Worm (Caenorhabditis elegans) whole organism, late embryonic: Measurements from ENCODE around the gene ubh-1.

Experiments used
- C08G9.2 ChIP-seq: sonication (generic microtip); optimal IDR thresholded peaks from 2 replicates; lab custom pipeline; 2016; ENCODE audit warnings: mild to moderate bottlenecking, missing genetic modification characterization, moderate library complexity, missing compliant biosample characterization
- F13H6.1 ChIP-seq: sonication (generic microtip); optimal IDR thresholded peaks from 2 replicates; lab custom pipeline; 2016; ENCODE audit warnings: missing genetic modification characterization, missing compliant biosample characterization
- K02D7.2 ChIP-seq: sonication (generic microtip); optimal IDR thresholded peaks from 2 replicates; lab custom pipeline; 2017; ENCODE audit warnings: mild to moderate bottlenecking, missing genetic modification characterization, missing compliant biosample characterization
- K09A11.1 ChIP-seq: sonication (generic microtip); optimal IDR thresholded peaks from 2 replicates; lab custom pipeline; 2017; ENCODE audit warnings: antibody characterized with exemption, mild to moderate bottlenecking, missing genetic modification characterization, missing compliant biosample characterization; ENCODE audit not compliant: insufficient read depth
- Y22D7AL.16 ChIP-seq: sonication (generic microtip); optimal IDR thresholded peaks from 2 replicates; lab custom pipeline; 2016; ENCODE audit warnings: missing genetic modification characterization, missing compliant biosample characterization
- ahr-1 ChIP-seq: sonication (generic microtip); optimal IDR thresholded peaks from 2 replicates; lab custom pipeline; 2016; ENCODE audit warnings: missing genetic modification characterization, missing compliant biosample characterization
- ceh-14 ChIP-seq: sonication (generic microtip); optimal IDR thresholded peaks from 2 replicates; lab custom pipeline; 2016; ENCODE audit warnings: missing genotype, missing genetic modification characterization, missing compliant biosample characterization
- ceh-2 ChIP-seq: sonication (generic microtip); optimal IDR thresholded peaks from 2 replicates; lab custom pipeline; 2016; ENCODE audit warnings: missing genotype, missing genetic modification characterization, missing compliant biosample characterization
- ceh-22 ChIP-seq: sonication (generic microtip); optimal IDR thresholded peaks from 2 replicates; lab custom pipeline; 2017; ENCODE audit warnings: missing biosample characterization, missing genetic modification characterization
- ceh-30 ChIP-seq: fragments of 150-350 bp; optimal IDR thresholded peaks from 2 replicates; lab custom pipeline; 2014; ENCODE audit warnings: missing biosample characterization, missing genetic modification characterization
- ceh-31 ChIP-seq: sonication (generic microtip); optimal IDR thresholded peaks from 2 replicates; lab custom pipeline; 2016; ENCODE audit warnings: missing genetic modification characterization, missing compliant biosample characterization
- ceh-34 ChIP-seq: sonication (generic microtip); optimal IDR thresholded peaks from 2 replicates; lab custom pipeline; 2016; ENCODE audit warnings: mild to moderate bottlenecking, missing genetic modification characterization, missing compliant biosample characterization
- ceh-45 ChIP-seq: fragments of 200-800 bp; sonication (Bioruptor generic); IDR thresholded peaks from 2 replicates; pipeline ENCODE4 v1.3.6; 2022; ENCODE audit warnings: missing genetic modification reagents, missing genetic modification characterization, missing compliant biosample characterization
- dmd-4 ChIP-seq: sonication (generic microtip); optimal IDR thresholded peaks from 2 replicates; lab custom pipeline; 2016; ENCODE audit warnings: borderline replicate concordance, missing genetic modification characterization, missing compliant biosample characterization
- dve-1 ChIP-seq: sonication (generic microtip); optimal IDR thresholded peaks from 2 replicates; lab custom pipeline; 2017; ENCODE audit warnings: antibody characterized with exemption, mild to moderate bottlenecking, missing genetic modification characterization, missing compliant biosample characterization
- elt-4 ChIP-seq: sonication (generic microtip); optimal IDR thresholded peaks from 2 replicates; lab custom pipeline; 2016; ENCODE audit warnings: missing genetic modification characterization, missing compliant biosample characterization
- eyg-1 ChIP-seq: sonication (generic microtip); optimal IDR thresholded peaks from 2 replicates; lab custom pipeline; 2016; ENCODE audit warnings: missing genotype, missing genetic modification characterization, missing compliant biosample characterization
- fkh-10 ChIP-seq: fragments of 150-350 bp; optimal IDR thresholded peaks from 2 replicates; lab custom pipeline; 2014; ENCODE audit warnings: missing biosample characterization, missing genetic modification reagents, missing genetic modification characterization
- gmeb-2 ChIP-seq: sonication (generic microtip); optimal IDR thresholded peaks from 2 replicates; lab custom pipeline; 2016; ENCODE audit warnings: missing genetic modification characterization, inconsistent platforms, missing compliant biosample characterization
- hlh-30 ChIP-seq: sonication (generic microtip); optimal IDR thresholded peaks from 2 replicates; lab custom pipeline; 2017; ENCODE audit warnings: antibody characterized with exemption, missing genetic modification characterization, missing compliant biosample characterization; ENCODE audit not compliant: insufficient read depth
- hlh-8 ChIP-seq: sonication (generic microtip); optimal IDR thresholded peaks from 2 replicates; lab custom pipeline; 2016; ENCODE audit warnings: missing genotype, missing genetic modification characterization, missing compliant biosample characterization
- mec-3 ChIP-seq: sonication (generic microtip); optimal IDR thresholded peaks from 2 replicates; lab custom pipeline; 2016; ENCODE audit warnings: borderline replicate concordance, missing genetic modification characterization, missing compliant biosample characterization
- nhr-11 ChIP-seq: fragments of 150-350 bp; optimal IDR thresholded peaks from 2 replicates; lab custom pipeline; 2014; ENCODE audit warnings: missing biosample characterization, missing genetic modification characterization
- nhr-232 ChIP-seq: sonication (generic microtip); optimal IDR thresholded peaks from 2 replicates; lab custom pipeline; 2016; ENCODE audit warnings: missing genetic modification characterization, missing compliant biosample characterization
- npax-4 ChIP-seq: sonication (generic microtip); optimal IDR thresholded peaks from 2 replicates; lab custom pipeline; 2016; ENCODE audit warnings: missing genetic modification characterization, missing compliant biosample characterization
- odd-2 ChIP-seq: sonication (generic microtip); optimal IDR thresholded peaks from 2 replicates; lab custom pipeline; 2017; ENCODE audit warnings: antibody characterized with exemption, mild to moderate bottlenecking, missing genetic modification characterization, missing compliant biosample characterization
- pat-9 ChIP-seq: fragments of 200-800 bp; sonication (Bioruptor generic); optimal IDR thresholded peaks from 2 replicates; lab custom pipeline; 2018; ENCODE audit warnings: mild to moderate bottlenecking, missing genetic modification characterization, moderate library complexity, missing compliant biosample characterization
- pax-1 ChIP-seq: fragments of 150-350 bp; optimal IDR thresholded peaks from 2 replicates; lab custom pipeline; 2014; ENCODE audit warnings: missing biosample characterization, missing genetic modification characterization
- pqm-1 ChIP-seq: sonication (generic microtip); optimal IDR thresholded peaks from 2 replicates; lab custom pipeline; 2016; ENCODE audit warnings: missing genetic modification characterization, missing compliant biosample characterization
- pros-1 ChIP-seq: fragments of 150-350 bp; optimal IDR thresholded peaks from 2 replicates; lab custom pipeline; 2014; ENCODE audit warnings: missing biosample characterization, missing genetic modification reagents, missing genetic modification characterization
- ref-2 ChIP-seq: sonication (generic microtip); optimal IDR thresholded peaks from 2 replicates; lab custom pipeline; 2016; ENCODE audit warnings: missing genetic modification characterization, missing compliant biosample characterization
- sdc-2 ChIP-seq: sonication (generic microtip); optimal IDR thresholded peaks from 2 replicates; lab custom pipeline; 2016; ENCODE audit warnings: missing genotype, missing genetic modification characterization, missing compliant biosample characterization
- syd-9 ChIP-seq: sonication (generic microtip); optimal IDR thresholded peaks from 2 replicates; lab custom pipeline; 2016; ENCODE audit warnings: mild to moderate bottlenecking, missing genetic modification characterization, moderate library complexity, missing compliant biosample characterization
- tbx-2 ChIP-seq: sonication (generic microtip); optimal IDR thresholded peaks from 2 replicates; lab custom pipeline; 2016; ENCODE audit warnings: missing genetic modification characterization, missing compliant biosample characterization
- tbx-7 ChIP-seq: sonication (generic microtip); optimal IDR thresholded peaks from 2 replicates; lab custom pipeline; 2016; ENCODE audit warnings: missing genotype, missing genetic modification characterization, missing compliant biosample characterization
- unc-3 ChIP-seq, 2 experiments: fragments of 200-800 bp in 1 of 2; sonication (Bioruptor generic) in 1 of 2; sonication (generic microtip) in 1 of 2; conservative IDR thresholded peaks in 1 of 2; optimal IDR thresholded peaks in 1 of 2; 2 replicates each; pipeline versions ENCODE4 v1.3.6 to Lab custom; 2016 to 2022; ENCODE audit warnings: missing compliant biosample characterization in 2 of 2, missing genetic modification characterization in 2 of 2, missing genetic modification reagents in 1 of 2
- unc-55 ChIP-seq: sonication (generic microtip); optimal IDR thresholded peaks from 2 replicates; lab custom pipeline; 2017; ENCODE audit warnings: missing biosample characterization, missing genetic modification reagents, missing genetic modification characterization
- zip-5 ChIP-seq: sonication (generic microtip); optimal IDR thresholded peaks from 2 replicates; lab custom pipeline; 2016; ENCODE audit warnings: missing genetic modification characterization, missing compliant biosample characterization
- ztf-16 ChIP-seq: sonication (generic microtip); optimal IDR thresholded peaks from 2 replicates; lab custom pipeline; 2017; ENCODE audit warnings: missing genetic modification characterization, missing compliant biosample characterization

The ubh-1 gene

ce11 chrV:6513356-6513755 lies 2.1 kb upstream of the ubh-1 start:
- TF ChIP-seq dve-1 (tag; lab: Kevin White, UChicago) (no peak), ztf-16 (tag; lab: Kevin White, UChicago) (no peak), dmd-4 (tag; lab: Kevin White, UChicago) (no peak), unc-55 (GFP tag; lab: Kevin White, UChicago) (no peak), ahr-1 (tag; lab: Kevin White, UChicago) (no peak), sdc-2 (no peak), ceh-31 (tag; lab: Kevin White, UChicago) (no peak), odd-2 (tag; lab: Kevin White, UChicago) (no peak), ceh-45 (GFP tag; lab: Robert Waterston, UW) (no peak), Y22D7AL.16 (tag; lab: Kevin White, UChicago) (no peak), ceh-2 (tag; lab: Kevin White, UChicago) (no peak)

- no peak for TF ChIP-seq ceh-14
- TF ChIP-seq ceh-45 (GFP tag; lab: Robert Waterston, UW), result no peak
- no peak for TF ChIP-seq ceh-31 (tag; lab: Kevin White, UChicago)
- no peak for TF ChIP-seq ceh-34
- no peak for TF ChIP-seq gmeb-2 (tag; lab: Kevin White, UChicago)
- no peak for TF ChIP-seq hlh-30 (tag; lab: Kevin White, UChicago)
- TF ChIP-seq sdc-2, result no peak
- TF ChIP-seq eyg-1 (tag; lab: Kevin White, UChicago), result no peak
Observed at ce11 chrV:6510622-6511021, 587 bp downstream of the ubh-1 start.

DNA sequence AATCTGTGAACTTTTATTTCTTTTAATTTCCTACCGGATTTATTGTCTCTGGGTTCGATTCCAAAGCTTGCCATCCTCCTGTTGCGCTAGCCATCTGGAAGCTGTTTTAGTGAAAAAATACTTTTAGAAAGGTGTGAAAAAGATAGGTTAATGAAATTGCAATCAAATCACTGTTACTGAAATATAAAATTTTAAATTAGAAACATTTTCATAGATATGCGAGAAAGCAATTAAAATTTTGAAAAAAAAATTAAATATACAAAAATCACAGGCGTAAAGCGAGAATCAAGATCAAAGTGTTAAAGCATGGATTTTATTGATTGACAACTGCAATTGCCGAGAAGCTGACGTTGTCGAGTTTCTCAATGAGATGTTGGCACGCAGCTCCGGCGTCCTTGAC lies 1.5 kb downstream of the ubh-1 start, which contains the start of gene ubh-2:
ubh-2 (minus strand) TSS at position 101 of the 400 bp plus-strand sequence.
- TF ChIP-seq unc-3 (GFP tag; conservative IDR thresholded peaks at IDR 0.05; lab: Robert Waterston, UW) (no peak), unc-3 (tag; optimal IDR thresholded peaks at IDR 0.05; lab: Kevin White, UChicago) (no peak), npax-4 (tag; lab: Kevin White, UChicago) (no peak), ceh-22 (tag; lab: Kevin White, UChicago) (no peak), tbx-2 (no peak), ztf-16 (tag; lab: Kevin White, UChicago) (no peak), pax-1 (tag; lab: Kevin White, UChicago) (no peak), unc-55 (GFP tag; lab: Kevin White, UChicago) (no peak), ahr-1 (tag; lab: Kevin White, UChicago) (no peak), ceh-14 (no peak), syd-9 (tag; lab: Kevin White, UChicago) (no peak), ceh-30 (tag; lab: Kevin White, UChicago) (no peak), F13H6.1 (tag; lab: Kevin White, UChicago) (no peak), K09A11.1 (no peak), hlh-8 (no peak), pqm-1 (no peak), pros-1 (tag; lab: Kevin White, UChicago) (no peak), tbx-7 (no peak), nhr-232 (no peak)

ce11 chrV:6508703-6509102 lies 2.5 kb downstream of the ubh-1 start, which contains the start of gene ubh-3:
Gene ubh-3, minus strand, starts transcription at chrV:6508803.
- no peak for TF ChIP-seq npax-4 (tag; lab: Kevin White, UChicago)
- TF ChIP-seq unc-3 (GFP tag; conservative IDR thresholded peaks at IDR 0.05; lab: Robert Waterston, UW), result no peak
- no peak for TF ChIP-seq unc-3 (tag; optimal IDR thresholded peaks at IDR 0.05; lab: Kevin White, UChicago)
- no peak for TF ChIP-seq fkh-10 (GFP tag; lab: Kevin White, UChicago)
- no peak for TF ChIP-seq zip-5 (tag; lab: Kevin White, UChicago)
- no peak for TF ChIP-seq odd-2 (tag; lab: Kevin White, UChicago)
- TF ChIP-seq C08G9.2, result no peak
- TF ChIP-seq mec-3 (tag; lab: Kevin White, UChicago), result no peak
- no peak for TF ChIP-seq dmd-4 (tag; lab: Kevin White, UChicago)
- TF ChIP-seq syd-9 (tag; lab: Kevin White, UChicago), result no peak
- TF ChIP-seq ref-2 (tag; lab: Kevin White, UChicago), result no peak
- TF ChIP-seq ceh-22 (tag; lab: Kevin White, UChicago), result no peak
- no peak for TF ChIP-seq elt-4 (tag; lab: Kevin White, UChicago)
- TF ChIP-seq pat-9 (tag; lab: Kevin White, UChicago), result no peak
- TF ChIP-seq F13H6.1 (tag; lab: Kevin White, UChicago), result no peak
- no peak for TF ChIP-seq eyg-1 (tag; lab: Kevin White, UChicago)
- no peak for TF ChIP-seq nhr-11 (tag; lab: Kevin White, UChicago)
- TF ChIP-seq pros-1 (tag; lab: Kevin White, UChicago), result no peak
- no peak for TF ChIP-seq K02D7.2
- TF ChIP-seq nhr-232, result no peak
- no peak for TF ChIP-seq pqm-1
- TF ChIP-seq, all 69 proteins: peak for 0
